Worm (Caenorhabditis elegans) whole organism, early embryonic: ENCODE results near the gene gst-37.

Experiments
- F13C5.2 ChIP-seq: sonication (generic microtip); optimal IDR thresholded peaks from 2 replicates; lab custom pipeline; 2017; ENCODE audit warnings: mild to moderate bottlenecking, missing genetic modification characterization, inconsistent platforms, missing compliant biosample characterization
- ama-1 ChIP-seq: fragments of 150-350 bp; optimal IDR thresholded peaks from 2 replicates; lab custom pipeline; 2014
- ceh-13 ChIP-seq: fragments of 200-800 bp; sonication (Bioruptor generic); optimal IDR thresholded peaks from 2 replicates; lab custom pipeline; 2018; ENCODE audit warnings: mild to moderate bottlenecking, missing genetic modification characterization, missing compliant biosample characterization
- ets-7 ChIP-seq: sonication (generic microtip); optimal IDR thresholded peaks from 2 replicates; lab custom pipeline; 2016; ENCODE audit warnings: missing genotype, missing genetic modification characterization, missing compliant biosample characterization
- flt-1 ChIP-seq: fragments of 200-800 bp; sonication (Bioruptor generic); IDR thresholded peaks from 2 replicates; pipeline ENCODE4 v1.3.6; 2022; ENCODE audit warnings: missing genetic modification characterization, missing compliant biosample characterization
- hmbx-1 ChIP-seq: sonication (generic microtip); optimal IDR thresholded peaks from 2 replicates; lab custom pipeline; 2016; ENCODE audit warnings: mild to moderate bottlenecking, missing genetic modification characterization, missing compliant biosample characterization
- hmg-4 ChIP-seq: fragments of 200-800 bp; sonication (Bioruptor generic); optimal IDR thresholded peaks from 2 replicates; lab custom pipeline; 2018; ENCODE audit warnings: mild to moderate bottlenecking, missing genetic modification characterization, missing compliant biosample characterization
- sea-1 ChIP-seq: fragments of 200-800 bp; sonication (Bioruptor generic); conservative IDR thresholded peaks from 2 replicates; pipeline ENCODE4 v1.3.6; 2022; ENCODE audit warnings: missing genetic modification characterization, missing compliant biosample characterization

ce11 chrV:1888299-1888698 is 33.1 kb upstream of the gst-37 start:
- TF ChIP-seq ama-1 (lab: Kevin White, UChicago) = no peak
- no peak for TF ChIP-seq flt-1 (GFP tag; lab: Robert Waterston, UW)
- TF ChIP-seq hmg-4 = no peak
- TF ChIP-seq hmbx-1 = no peak
- no peak for TF ChIP-seq sea-1 (GFP tag; lab: Robert Waterston, UW)
- no peak for TF ChIP-seq F13C5.2 (tag; lab: Kevin White, UChicago)
- TF ChIP-seq ets-7 (tag; lab: Kevin White, UChicago) = no peak
- TF ChIP-seq ceh-13 (GFP tag; lab: Kevin White, UChicago) = no peak
